Worm (Caenorhabditis elegans) whole organism, midembryonic: Measurements from ENCODE around the gene erp-44.2.

Source experiments
- med-1 ChIP-seq: sonication (generic microtip); optimal IDR thresholded peaks from 2 replicates; lab custom pipeline; 2017; ENCODE audit warnings: missing genetic modification characterization, mild to moderate bottlenecking, missing compliant biosample characterization, antibody characterized with exemption, missing genetic modification reagents; ENCODE audit not compliant: insufficient read depth
- ztf-23 ChIP-seq: fragments of 200-800 bp; sonication (Bioruptor generic); IDR thresholded peaks from 2 replicates; pipeline ENCODE4 v1.3.6; 2022; ENCODE audit warnings: missing genetic modification reagents, missing genetic modification characterization, missing compliant biosample characterization
- ztf-29 ChIP-seq: fragments of 200-800 bp; sonication (Bioruptor generic); IDR thresholded peaks from 2 replicates; pipeline ENCODE4 v1.3.6; 2022; ENCODE audit warnings: missing genetic modification reagents, missing genetic modification characterization, missing compliant biosample characterization

DNA sequence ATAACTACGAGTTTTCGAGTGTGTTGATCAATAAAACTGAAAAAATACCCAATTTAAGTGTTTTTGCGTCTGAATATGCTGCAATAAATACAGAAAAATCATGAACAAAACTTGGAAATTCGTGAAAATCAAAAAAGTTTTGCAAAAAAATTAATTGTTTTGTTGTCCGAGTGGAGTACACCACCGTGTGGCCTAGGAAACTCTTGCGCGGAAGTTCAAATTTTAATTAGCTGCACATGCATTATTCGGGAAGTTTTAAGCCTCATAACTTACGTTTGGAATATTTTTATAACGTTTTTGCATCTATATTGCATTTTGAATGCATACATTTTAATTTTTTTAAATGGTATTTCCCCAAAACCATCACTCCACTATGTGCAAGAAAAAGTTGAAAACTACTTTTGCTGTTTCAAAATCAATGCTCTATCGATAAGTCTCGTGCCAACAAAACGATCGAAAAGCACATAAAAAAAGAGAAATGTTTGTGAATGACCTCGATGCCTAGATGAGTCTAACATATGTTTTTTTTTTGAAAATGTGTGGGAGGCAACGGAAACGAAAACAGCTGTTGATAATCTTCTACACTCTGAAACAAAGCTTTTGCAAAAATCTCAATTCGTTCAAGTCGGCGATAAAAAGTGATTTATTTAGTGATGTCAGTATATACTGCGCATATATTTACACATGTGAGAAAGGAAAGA, 17.9 kb downstream of the erp-44.2 start:
- no peak for TF ChIP-seq ztf-29 (GFP tag; lab: Robert Waterston, UW)
- no peak for TF ChIP-seq med-1 (GFP tag; lab: Kevin White, UChicago)
- TF ChIP-seq ztf-23, result no peak
